Worm (Caenorhabditis elegans) whole organism, L1 larva: ENCODE data around the gene ZK593.2.

ENCODE experiments used
- C04F5.9 ChIP-seq: sonication (generic microtip); optimal IDR thresholded peaks from 2 replicates; lab custom pipeline; 2016; ENCODE audit warnings: missing genetic modification characterization, missing compliant biosample characterization
- C16A3.4 ChIP-seq: fragments of 150-350 bp; optimal IDR thresholded peaks from 2 replicates; lab custom pipeline; 2014; ENCODE audit warnings: missing biosample characterization, missing genetic modification characterization
- F16B12.6 ChIP-seq: fragments of 150-350 bp; optimal IDR thresholded peaks from 2 replicates; lab custom pipeline; 2014; ENCODE audit warnings: missing biosample characterization, missing genetic modification characterization
- aly-2 ChIP-seq: fragments of 150-350 bp; optimal IDR thresholded peaks from 2 replicates; lab custom pipeline; 2014; ENCODE audit warnings: missing biosample characterization, missing genetic modification characterization
- ama-1 ChIP-seq: fragments of 150-350 bp; optimal IDR thresholded peaks from 2 replicates; lab custom pipeline; 2014
- ceh-8 ChIP-seq: fragments of 200-800 bp; sonication (Bioruptor generic); optimal IDR thresholded peaks from 2 replicates; lab custom pipeline; 2018; ENCODE audit warnings: mild to moderate bottlenecking, missing genetic modification characterization, moderate library complexity, missing compliant biosample characterization
- ceh-82 ChIP-seq, 3 experiments: fragments of 150-350 bp in 1 of 3; sonication (generic microtip) in 2 of 3; optimal IDR thresholded peaks; 2 replicates each; lab custom pipeline; 2014 to 2017; ENCODE audit warnings: missing biosample characterization in 3 of 3, missing genetic modification characterization in 3 of 3
- ceh-88 ChIP-seq: fragments of 200-800 bp; sonication (Bioruptor generic); IDR thresholded peaks from 2 replicates; pipeline ENCODE4 v1.3.6; 2022; ENCODE audit warnings: missing genetic modification characterization, missing compliant biosample characterization
- ces-1 ChIP-seq: fragments of 150-350 bp; optimal IDR thresholded peaks from 2 replicates; lab custom pipeline; 2014; ENCODE audit warnings: missing biosample characterization, missing genetic modification reagents, missing genetic modification characterization
- efl-1 ChIP-seq, 4 experiments: fragments of 150-350 bp; optimal IDR thresholded peaks in 3 of 4; peaks in 1 of 4; 1 replicate in 1 of 4; 2 replicates in 3 of 4; lab custom pipeline; 2014; ENCODE audit warnings: missing biosample characterization in 2 of 4, missing genetic modification characterization in 2 of 4, missing genetic modification reagents in 2 of 4
- elt-3 ChIP-seq, 6 experiments: fragments of 150-350 bp in 1 of 6; sonication (generic microtip); optimal IDR thresholded peaks; 2 replicates each; lab custom pipeline; 2017 to 2018; ENCODE audit warnings: missing biosample characterization in 6 of 6, missing genetic modification characterization in 6 of 6, inconsistent platforms in 1 of 6
- ets-5 ChIP-seq: fragments of 200-800 bp; sonication (Bioruptor generic); IDR thresholded peaks from 2 replicates; pipeline ENCODE4 v1.3.6; 2022; ENCODE audit warnings: missing genetic modification characterization, missing compliant biosample characterization
- fkh-10 ChIP-seq: sonication (generic microtip); optimal IDR thresholded peaks from 2 replicates; lab custom pipeline; 2017; ENCODE audit warnings: missing biosample characterization, missing genetic modification reagents, missing genetic modification characterization
- hlh-4 ChIP-seq: sonication (generic microtip); optimal IDR thresholded peaks from 2 replicates; lab custom pipeline; 2016; ENCODE audit warnings: mild to moderate bottlenecking, missing genetic modification characterization, missing compliant biosample characterization
- hpl-2 ChIP-seq: fragments of 150-350 bp; optimal IDR thresholded peaks from 2 replicates; lab custom pipeline; 2014; ENCODE audit warnings: missing biosample characterization, missing genetic modification reagents, missing genetic modification characterization
- irx-1 ChIP-seq: sonication (generic microtip); optimal IDR thresholded peaks from 2 replicates; lab custom pipeline; 2016; ENCODE audit warnings: missing genetic modification characterization, missing compliant biosample characterization
- jun-1 ChIP-seq: fragments of 150-350 bp; optimal IDR thresholded peaks from 2 replicates; lab custom pipeline; 2014; ENCODE audit warnings: missing biosample characterization, missing genetic modification reagents, missing genetic modification characterization
- lin-14 ChIP-seq: fragments of 200-800 bp; sonication (Bioruptor generic); optimal IDR thresholded peaks from 2 replicates; lab custom pipeline; 2018; ENCODE audit warnings: mild to moderate bottlenecking, missing genetic modification characterization, moderate library complexity, missing compliant biosample characterization
- lin-35 ChIP-seq, 2 experiments: fragments of 150-350 bp; optimal IDR thresholded peaks; 2 replicates each; lab custom pipeline; 2014; ENCODE audit warnings: missing biosample characterization in 2 of 2, missing genetic modification characterization in 2 of 2, missing genetic modification reagents in 2 of 2
- lin-39 ChIP-seq: fragments of 150-350 bp; optimal IDR thresholded peaks from 2 replicates; lab custom pipeline; 2014; ENCODE audit warnings: missing biosample characterization, missing genetic modification reagents, missing genetic modification characterization
- lir-3 ChIP-seq: sonication (generic microtip); optimal IDR thresholded peaks from 2 replicates; lab custom pipeline; 2016; ENCODE audit warnings: mild to moderate bottlenecking, missing genetic modification characterization, moderate library complexity, missing compliant biosample characterization; ENCODE audit not compliant: poor library complexity
- lsy-2 ChIP-seq, 2 experiments: fragments of 150-350 bp; optimal IDR thresholded peaks; 2 replicates each; lab custom pipeline; 2014; ENCODE audit warnings: missing biosample characterization in 2 of 2, missing genetic modification characterization in 2 of 2
- mab-9 ChIP-seq: fragments of 200-800 bp; sonication (Bioruptor generic); IDR thresholded peaks from 2 replicates; pipeline ENCODE4 v1.3.6; 2022; ENCODE audit warnings: missing genetic modification reagents, missing genetic modification characterization, missing compliant biosample characterization
- mep-1 ChIP-seq: fragments of 150-350 bp; optimal IDR thresholded peaks from 2 replicates; lab custom pipeline; 2014; ENCODE audit warnings: missing biosample characterization, missing genetic modification characterization
- nhr-19 ChIP-seq: fragments of 200-800 bp; sonication (Bioruptor generic); conservative IDR thresholded peaks from 2 replicates; pipeline ENCODE4 v1.3.6; 2022; ENCODE audit warnings: missing genetic modification characterization, missing compliant biosample characterization
- nhr-20 ChIP-seq: sonication (generic microtip); optimal IDR thresholded peaks from 2 replicates; lab custom pipeline; 2016; ENCODE audit warnings: mild to moderate bottlenecking, missing genetic modification characterization, missing compliant biosample characterization
- nhr-237 ChIP-seq: fragments of 150-350 bp; optimal IDR thresholded peaks from 2 replicates; lab custom pipeline; 2014; ENCODE audit warnings: missing biosample characterization, missing genetic modification characterization
- nhr-28 ChIP-seq: fragments of 150-350 bp; optimal IDR thresholded peaks from 2 replicates; lab custom pipeline; 2014; ENCODE audit warnings: missing biosample characterization, missing genetic modification characterization
- nhr-47 ChIP-seq: sonication (generic microtip); optimal IDR thresholded peaks from 2 replicates; lab custom pipeline; 2016; ENCODE audit warnings: mild to moderate bottlenecking, missing genetic modification characterization, moderate library complexity, missing compliant biosample characterization
- nhr-71 ChIP-seq: sonication (generic microtip); optimal IDR thresholded peaks from 2 replicates; lab custom pipeline; 2016; ENCODE audit warnings: mild to moderate bottlenecking, missing genetic modification characterization, moderate library complexity, missing compliant biosample characterization
- nhr-76 ChIP-seq: sonication (generic microtip); optimal IDR thresholded peaks from 2 replicates; lab custom pipeline; 2017; ENCODE audit warnings: missing biosample characterization, missing genetic modification characterization
- nhr-77 ChIP-seq: fragments of 150-350 bp; optimal IDR thresholded peaks from 2 replicates; lab custom pipeline; 2014; ENCODE audit warnings: missing biosample characterization, missing genetic modification characterization
- nhr-84 ChIP-seq: sonication (generic microtip); optimal IDR thresholded peaks from 2 replicates; lab custom pipeline; 2017; ENCODE audit warnings: missing biosample characterization, missing genetic modification characterization
- nhr-90 ChIP-seq: sonication (generic microtip); optimal IDR thresholded peaks from 2 replicates; lab custom pipeline; 2016; ENCODE audit warnings: mild to moderate bottlenecking, missing genetic modification characterization, missing compliant biosample characterization; ENCODE audit not compliant: poor library complexity
- pag-3 ChIP-seq: sonication (generic microtip); optimal IDR thresholded peaks from 2 replicates; lab custom pipeline; 2017; ENCODE audit warnings: missing genetic modification characterization, mild to moderate bottlenecking, missing compliant biosample characterization, antibody characterized with exemption, borderline replicate concordance; ENCODE audit not compliant: insufficient read depth
- pqm-1 ChIP-seq: sonication (generic microtip); optimal IDR thresholded peaks from 3 replicates; lab custom pipeline; 2017; ENCODE audit warnings: missing biosample characterization, missing genetic modification characterization
- rnt-1 ChIP-seq: sonication (generic microtip); optimal IDR thresholded peaks from 2 replicates; lab custom pipeline; 2016; ENCODE audit warnings: mild to moderate bottlenecking, missing genetic modification characterization, moderate library complexity, missing compliant biosample characterization
- skn-1 ChIP-seq: fragments of 150-350 bp; optimal IDR thresholded peaks from 2 replicates; lab custom pipeline; 2014; ENCODE audit warnings: missing biosample characterization, missing genetic modification characterization
- snpc-4 ChIP-seq: fragments of 150-350 bp; optimal IDR thresholded peaks from 2 replicates; lab custom pipeline; 2014; ENCODE audit warnings: missing biosample characterization, missing genetic modification characterization
- sox-4 ChIP-seq: sonication (generic microtip); optimal IDR thresholded peaks from 2 replicates; lab custom pipeline; 2016; ENCODE audit warnings: missing genetic modification characterization, missing compliant biosample characterization
- sptf-1 ChIP-seq: fragments of 150-350 bp; optimal IDR thresholded peaks from 2 replicates; lab custom pipeline; 2014; ENCODE audit warnings: missing biosample characterization, missing genetic modification characterization
- sup-37 ChIP-seq: fragments of 200-800 bp; sonication (Bioruptor generic); optimal IDR thresholded peaks from 2 replicates; lab custom pipeline; 2018; ENCODE audit warnings: mild to moderate bottlenecking, missing genetic modification characterization, missing compliant biosample characterization
- swsn-7 ChIP-seq: sonication (generic microtip); optimal IDR thresholded peaks from 2 replicates; lab custom pipeline; 2016; ENCODE audit warnings: missing genetic modification characterization, missing compliant biosample characterization
- tbx-2 ChIP-seq: sonication (generic microtip); optimal IDR thresholded peaks from 2 replicates; lab custom pipeline; 2016; ENCODE audit warnings: missing genetic modification characterization, missing compliant biosample characterization
- unc-130 ChIP-seq: fragments of 150-350 bp; optimal IDR thresholded peaks from 2 replicates; lab custom pipeline; 2017; ENCODE audit warnings: missing biosample characterization, missing genetic modification characterization, inconsistent platforms
- unc-30 ChIP-seq: sonication (generic microtip); optimal IDR thresholded peaks from 2 replicates; lab custom pipeline; 2017; ENCODE audit warnings: missing biosample characterization, missing genetic modification characterization
- unc-98 ChIP-seq: fragments of 200-800 bp; sonication (Bioruptor generic); IDR thresholded peaks from 2 replicates; pipeline ENCODE4 v1.3.6; 2022; ENCODE audit warnings: missing genetic modification characterization, missing compliant biosample characterization
- xbp-1 ChIP-seq: sonication (generic microtip); optimal IDR thresholded peaks from 2 replicates; lab custom pipeline; 2016; ENCODE audit warnings: missing genetic modification characterization, missing compliant biosample characterization
- zag-1 ChIP-seq: fragments of 150-350 bp; optimal IDR thresholded peaks from 2 replicates; lab custom pipeline; 2014; ENCODE audit warnings: missing biosample characterization, missing genetic modification characterization
- zip-4 ChIP-seq: fragments of 200-800 bp; sonication (Bioruptor generic); optimal IDR thresholded peaks from 2 replicates; lab custom pipeline; 2018; ENCODE audit warnings: mild to moderate bottlenecking, missing genetic modification characterization, moderate library complexity, missing compliant biosample characterization
- ztf-11 ChIP-seq, 2 experiments: sonication (generic microtip); optimal IDR thresholded peaks; 2 replicates each; lab custom pipeline; 2016 to 2017; ENCODE audit warnings: missing genetic modification characterization in 2 of 2, missing biosample characterization in 1 of 2, missing compliant biosample characterization in 1 of 2
- ztf-4 ChIP-seq: fragments of 150-350 bp; optimal IDR thresholded peaks from 2 replicates; lab custom pipeline; 2014; ENCODE audit warnings: missing biosample characterization, missing genetic modification characterization

Gene ZK593.2

ce11 chrIV:10935853-10936491 lies 22.8 kb downstream of the ZK593.2 start, which contains the start of gene lgg-2 (continued):
- TF ChIP-seq ets-5 (GFP tag; lab: Robert Waterston, UW) (no peak), ceh-82 (tag; optimal IDR thresholded peaks at IDR 0.05; lab: Kevin White, UChicago) (peak; percentile 90 to 95 (median 94)), elt-3 (tag; optimal IDR thresholded peaks at IDR 0.05; lab: Kevin White, UChicago) (peak in 4 of 6 experiments; percentile 7 to 84 (median 62)), nhr-47 (tag; lab: Kevin White, UChicago) (peak; percentile 97), aly-2 (tag; lab: Kevin White, UChicago) (peak; percentile 55), pag-3 (no peak), lin-14 (GFP tag; lab: Kevin White, UChicago) (peak; percentile 99), nhr-84 (no peak), zip-4 (GFP tag; lab: Kevin White, UChicago) (peak; percentile 80), mab-9 (GFP tag; lab: Robert Waterston, UW) (peak; percentile 84), sptf-1 (tag; lab: Kevin White, UChicago) (no peak), ceh-88 (peak; percentile 79), ztf-4 (tag; lab: Kevin White, UChicago) (peak; percentile 98), ces-1 (GFP tag; lab: Kevin White, UChicago) (no peak), hpl-2 (GFP tag; lab: Kevin White, UChicago) (peak; percentile 39), irx-1 (tag; lab: Kevin White, UChicago) (peak; percentile 93), C04F5.9 (tag; lab: Kevin White, UChicago) (peak; percentile 79), nhr-19 (peak; percentile 96), efl-1 (optimal IDR thresholded peaks at IDR 0.05; lab: Kevin White, UChicago) (peak; percentile 89 to 92), efl-1 (GFP tag; optimal IDR thresholded peaks at IDR 0.05 in 1 of 2; lab: Kevin White, UChicago) (peak; percentile 68 to 97), unc-98 (GFP tag; lab: Robert Waterston, UW) (peak; percentile 29; the same call in 1 of the 2 replicates), xbp-1 (peak; percentile 93), swsn-7 (tag; lab: Kevin White, UChicago) (peak; percentile 99), F16B12.6 (tag; lab: Kevin White, UChicago) (no peak), lsy-2 (tag; optimal IDR thresholded peaks at IDR 0.05; lab: Kevin White, UChicago) (peak; percentile 95 to 96), nhr-77 (tag; lab: Kevin White, UChicago) (peak; percentile 88), nhr-237 (tag; lab: Kevin White, UChicago) (peak; percentile 85), ztf-11 (tag; optimal IDR thresholded peaks at IDR 0.05; lab: Kevin White, UChicago) (peak in 1 of 2 experiments; percentile 85), lin-35 (GFP tag; optimal IDR thresholded peaks at IDR 0.05; lab: Kevin White, UChicago) (peak; percentile 84 to 90), jun-1 (tag; lab: Kevin White, UChicago) (peak; percentile 95), tbx-2 (peak; percentile 99), unc-30 (no peak), nhr-90 (tag; lab: Kevin White, UChicago) (peak; percentile 97), sox-4 (tag; lab: Kevin White, UChicago) (peak; percentile 77), lir-3 (tag; lab: Kevin White, UChicago) (peak; percentile 91), mep-1 (tag; lab: Kevin White, UChicago) (peak; percentile 98), ceh-8 (GFP tag; lab: Kevin White, UChicago) (peak; percentile 93), skn-1 (tag; lab: Kevin White, UChicago) (peak; percentile 88), hlh-4 (no peak), nhr-20 (tag; lab: Kevin White, UChicago) (peak; percentile 99), lin-39 (tag; lab: Kevin White, UChicago) (peak; percentile 90), fkh-10 (peak; percentile 26), C16A3.4 (peak; percentile 85), nhr-71 (tag; lab: Kevin White, UChicago) (peak; percentile 100), rnt-1 (peak; percentile 96), snpc-4 (tag; lab: Kevin White, UChicago) (peak; percentile 79), zag-1 (peak; percentile 61), ama-1 (lab: Kevin White, UChicago) (peak; percentile 94), sup-37 (GFP tag; lab: Kevin White, UChicago) (peak; percentile 73), nhr-76 (tag; lab: Kevin White, UChicago) (no peak), pqm-1 (peak; percentile 36), unc-130 (tag; lab: Kevin White, UChicago) (no peak), nhr-28 (tag; lab: Kevin White, UChicago) (no peak)
